Worm (Caenorhabditis elegans): Measurements from ENCODE around the gene M28.10.

The M28.10 gene

DNA sequence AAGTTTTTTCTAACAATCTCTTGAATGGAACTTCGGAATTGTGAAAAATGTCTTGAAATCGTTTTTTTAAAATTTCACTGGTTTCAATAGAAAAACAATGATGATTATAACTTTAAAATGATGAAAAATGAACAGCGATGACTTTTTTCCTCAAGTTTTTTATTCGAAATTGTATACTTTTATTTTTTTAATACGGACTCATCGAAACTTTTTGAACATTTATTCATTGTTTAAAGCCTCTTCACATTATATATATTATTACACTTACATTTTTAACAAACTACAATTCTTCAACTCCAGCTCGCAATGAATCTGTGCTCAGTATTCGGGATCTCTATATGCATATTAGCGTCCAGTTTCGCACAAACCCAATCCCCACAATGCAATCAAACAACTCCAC, 19.4 kb upstream of the M28.10 start, which contains the start of gene M28.8:
Gene M28.8, plus strand, starts transcription at position 301 of the 400 bp plus-strand sequence.
- TF ChIP-seq daf-16 (GFP tag; optimal IDR thresholded peaks at IDR 0.05) (no peak), daf-16 (tag; optimal IDR thresholded peaks at IDR 0.05) (no peak), lin-39 (tag; optimal IDR thresholded peaks at IDR 0.05) (no peak)

DNA sequence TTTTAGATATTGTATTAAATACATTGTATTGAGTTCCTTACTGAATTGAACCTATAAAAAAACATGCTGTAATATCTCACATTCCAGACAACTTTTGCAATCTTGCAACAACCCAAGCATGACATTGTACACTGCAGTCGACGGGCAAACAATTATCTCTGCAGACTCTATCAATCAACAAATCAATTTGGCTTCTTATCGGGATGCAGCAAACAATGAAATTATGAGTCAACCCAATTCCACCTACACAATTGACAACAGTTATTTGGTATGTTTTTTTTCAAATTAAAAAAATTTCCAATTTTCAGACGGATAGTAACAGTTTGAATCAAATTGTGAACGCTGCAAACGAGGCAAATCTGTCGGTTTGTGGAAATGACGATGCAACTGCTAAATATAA, 16.4 kb upstream of the M28.10 start:
- TF ChIP-seq sdz-12 (GFP tag; optimal IDR thresholded peaks at IDR 0.05) (no peak), pqm-1 (tag; optimal IDR thresholded peaks at IDR 0.05) (peak; percentile 63)

ce11 chrII:10637681-10638080, 9.6 kb upstream of the M28.10 start:
- TF ChIP-seq set-16 (GFP tag; IDR thresholded peaks at IDR 0.05): peak; percentile 80; the same call in 1 of the 2 replicates

DNA sequence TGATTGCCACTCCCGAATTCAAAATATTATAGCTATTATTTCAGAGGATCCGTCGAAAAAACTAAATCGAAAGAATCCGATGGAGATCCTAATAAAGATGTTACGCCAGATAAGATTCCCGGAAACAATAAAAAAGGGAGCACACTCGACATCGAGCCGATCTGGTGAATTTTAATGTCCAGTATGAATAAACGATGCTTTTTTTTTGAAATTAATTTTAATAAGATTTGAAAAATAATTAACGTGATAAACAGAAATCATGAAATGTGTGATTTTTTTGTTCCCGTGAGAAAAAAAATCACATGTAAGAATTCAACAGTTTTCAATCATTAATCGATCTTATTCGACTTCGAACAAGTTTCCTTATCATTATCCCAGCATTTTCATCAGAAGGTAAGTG, 8.2 kb upstream of the M28.10 start, which contains the start of gene M28.9:
Gene M28.9, plus strand, starts transcription at position 301 of the 400 bp plus-strand sequence.
- TF ChIP-seq egl-43 (GFP tag; IDR thresholded peaks at IDR 0.05) (no peak), ZK337.2 (GFP tag; IDR thresholded peaks at IDR 0.05) (no peak), ceh-28 (tag; optimal IDR thresholded peaks at IDR 0.05) (no peak), nhr-48 (tag; optimal IDR thresholded peaks at IDR 0.05) (no peak), set-16 (GFP tag; IDR thresholded peaks at IDR 0.05) (no peak), unc-62 (GFP tag; optimal IDR thresholded peaks at IDR 0.05 in 1 of 2) (peak in 1 of 2 experiments; percentile 40), unc-62 (tag; optimal IDR thresholded peaks at IDR 0.05) (no peak), snpc-4 (tag; optimal IDR thresholded peaks at IDR 0.05) (no peak)

- TF ChIP-seq ceh-20 (GFP tag; IDR thresholded peaks at IDR 0.05): no peak
- no peak for TF ChIP-seq lsy-2 (tag; optimal IDR thresholded peaks at IDR 0.05)
- TF ChIP-seq arid-1 (GFP tag; conservative IDR thresholded peaks at IDR 0.05): no peak
Measured at ce11 chrII:10643403-10643802, 3.9 kb upstream of the M28.10 start, which contains the start of gene M28.4. Gene M28.4 (plus strand): TSS chrII:10643703.

ce11 chrII:10652112-10652511, 4.8 kb downstream of the M28.10 start, which contains the start of gene nphp-1:
Gene nphp-1 (minus strand): TSS chrII:10652256.
- 0 out of 2 replicates have a peak, but pooled peaks have one; percentile 51 for TF ChIP-seq Y105C5A.15 (GFP tag; IDR thresholded peaks at IDR 0.05)
- TF ChIP-seq aha-1 (tag): peak; percentile 1
- no peak for TF ChIP-seq lin-15B (tag; optimal IDR thresholded peaks at IDR 0.05)
- TF ChIP-seq D1046.2 (GFP tag; IDR thresholded peaks at IDR 0.05): 0 out of 2 replicates have a peak, but pooled peaks have one; percentile 49
- peak; percentile 33; the same call in 1 of the 2 replicates for TF ChIP-seq set-16 (GFP tag; IDR thresholded peaks at IDR 0.05)
- no peak for TF ChIP-seq fos-1 (tag; optimal IDR thresholded peaks at IDR 0.05)
- no peak for TF ChIP-seq skn-1 (tag; optimal IDR thresholded peaks at IDR 0.05)

DNA sequence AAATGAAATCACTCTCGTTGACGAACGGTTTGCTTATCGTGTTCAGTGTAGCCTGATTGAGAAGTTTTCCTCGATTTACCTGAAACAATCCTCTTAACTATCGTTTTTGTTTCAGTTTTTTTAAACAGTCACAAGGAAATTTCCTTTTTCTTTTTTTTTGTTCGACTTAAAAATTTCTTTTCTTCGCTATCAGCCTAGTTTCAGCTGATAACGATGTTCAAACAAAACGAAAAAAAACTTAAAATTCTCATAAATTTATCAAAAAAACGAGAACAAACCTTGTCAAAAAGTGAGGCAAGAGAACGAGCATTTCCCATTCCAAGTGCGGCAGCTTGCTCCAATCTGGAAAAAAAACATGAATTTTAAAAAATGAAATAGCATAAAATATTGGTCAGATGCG, 6.2 kb downstream of the M28.10 start:
- TF ChIP-seq nhr-237 (tag; optimal IDR thresholded peaks at IDR 0.05) (no peak), dmd-6 (GFP tag; IDR thresholded peaks at IDR 0.05) (peak; percentile 39; the same call in 1 of the 2 replicates), pqm-1 (tag; optimal IDR thresholded peaks at IDR 0.05) (peak; percentile 12), nhr-28 (tag; optimal IDR thresholded peaks at IDR 0.05) (peak; percentile 5), dve-1 (tag; optimal IDR thresholded peaks at IDR 0.05; ENCODE audit: insufficient read depth) (peak; percentile 28), F10B5.3 (tag; optimal IDR thresholded peaks at IDR 0.05) (no peak)

ce11 chrII:10654435-10654834, 7.1 kb downstream of the M28.10 start:
- TF ChIP-seq unc-62 (GFP tag; optimal IDR thresholded peaks at IDR 0.05 in 1 of 2) (peak in 1 of 2 experiments; percentile 92), unc-62 (tag; optimal IDR thresholded peaks at IDR 0.05) (no peak), nhr-102 (tag; optimal IDR thresholded peaks at IDR 0.05) (no peak), lin-13 (GFP tag; optimal IDR thresholded peaks at IDR 0.05) (no peak), duxl-1 (tag; optimal IDR thresholded peaks at IDR 0.05; ENCODE audit: poor library complexity) (no peak), php-3 (GFP tag; IDR thresholded peaks at IDR 0.05) (no peak), F44E2.7 (GFP tag; IDR thresholded peaks at IDR 0.05) (no peak), attf-4 (tag; optimal IDR thresholded peaks at IDR 0.05) (no peak)
